Worm (Caenorhabditis elegans) whole organism, mixed stage, embryonic: ENCODE results near the gene agt-1.

Experiments used
- ceh-39 ChIP-seq: fragments of 150-350 bp; optimal IDR thresholded peaks from 2 replicates; lab custom pipeline; 2014; ENCODE audit warnings: missing biosample characterization, missing genetic modification characterization
- elt-1 ChIP-seq: sonication (generic microtip); optimal IDR thresholded peaks from 2 replicates; lab custom pipeline; 2017; ENCODE audit warnings: missing genetic modification characterization, mild to moderate bottlenecking, missing compliant biosample characterization, antibody characterized with exemption, moderate library complexity, borderline replicate concordance; ENCODE audit not compliant: insufficient read depth
- elt-3 ChIP-seq: fragments of 150-350 bp; optimal IDR thresholded peaks from 2 replicates; lab custom pipeline; 2014; ENCODE audit warnings: missing biosample characterization, missing genetic modification characterization
- hlh-1 ChIP-seq: fragments of 150-350 bp; optimal IDR thresholded peaks from 2 replicates; lab custom pipeline; 2014; ENCODE audit warnings: missing biosample characterization, missing genetic modification reagents, missing genetic modification characterization
- lin-13 ChIP-seq: fragments of 150-350 bp; optimal IDR thresholded peaks from 2 replicates; lab custom pipeline; 2014; ENCODE audit warnings: missing biosample characterization, missing genetic modification characterization

ce11 chrIV:13334287-13334686 lies 34.9 kb downstream of the agt-1 start:
- TF ChIP-seq hlh-1 (no peak), elt-3 (tag; lab: Kevin White, UChicago) (no peak), elt-1 (no peak), lin-13 (no peak), ceh-39 (tag; lab: Kevin White, UChicago) (no peak)
